Worm (Caenorhabditis elegans) whole organism, L4/young adult: ENCODE data around the gene fbxa-18.

Experiments
- W03F9.2 ChIP-seq: fragments of 150-350 bp; optimal IDR thresholded peaks from 2 replicates; lab custom pipeline; 2014; ENCODE audit warnings: missing biosample characterization, missing genetic modification characterization
- him-1 ChIP-seq: sonication (generic microtip); optimal IDR thresholded peaks from 2 replicates; lab custom pipeline; 2016; ENCODE audit warnings: missing genotype, missing genetic modification reagents, missing genetic modification characterization, missing compliant biosample characterization

DNA sequence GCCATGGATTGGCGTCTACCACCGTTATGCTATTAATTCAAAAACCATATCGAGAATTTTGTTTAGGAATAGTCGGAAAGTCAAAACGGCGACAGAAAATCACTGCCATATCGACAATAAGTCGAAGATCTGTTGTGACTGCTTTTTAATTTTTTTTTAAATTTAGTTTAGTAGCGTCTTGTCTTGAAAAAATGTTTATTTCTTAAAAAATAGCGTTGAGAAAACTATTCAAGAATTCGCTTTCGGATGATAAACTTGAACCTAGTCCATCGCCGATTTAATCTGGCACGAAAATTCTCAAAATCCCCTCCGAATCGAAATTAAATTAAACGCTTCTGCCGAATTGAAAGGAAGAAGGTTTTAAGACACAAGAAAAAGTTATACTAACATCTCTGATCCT lies 49.6 kb downstream of the fbxa-18 start, which contains the start of gene srh-279:
- TF ChIP-seq him-1 (no peak), W03F9.2 (no peak)
